Fruit fly (Drosophila melanogaster) whole organism, wandering third instar larva: Measurements from ENCODE around the gene CG13930.

Experiments used
- Abd-B ChIP-seq: fragments of >200 bp; optimal IDR thresholded peaks from 2 replicates; lab custom pipeline; 2017; ENCODE audit warnings: missing biosample characterization, missing genetic modification characterization
- CG9705 ChIP-seq: fragments of 200-800 bp; sonication (Bioruptor generic); optimal IDR thresholded peaks from 2 replicates; lab custom pipeline; 2018; ENCODE audit warnings: missing biosample characterization, mild to moderate bottlenecking, missing genetic modification characterization
- Dfd ChIP-seq: fragments of >200 bp; optimal IDR thresholded peaks from 2 replicates; lab custom pipeline; 2017; ENCODE audit warnings: missing biosample characterization, missing genetic modification characterization
- Hnf4 ChIP-seq: fragments of 200-800 bp; sonication (Bioruptor generic); optimal IDR thresholded peaks from 2 replicates; lab custom pipeline; 2016; ENCODE audit warnings: missing biosample characterization, mild to moderate bottlenecking, missing genetic modification characterization
- Hr78 ChIP-seq: fragments of >200 bp; optimal IDR thresholded peaks from 2 replicates; lab custom pipeline; 2017; ENCODE audit warnings: missing biosample characterization, missing genetic modification characterization
- OdsH ChIP-seq: fragments of 200-800 bp; sonication (Bioruptor generic); optimal IDR thresholded peaks from 2 replicates; lab custom pipeline; 2016; ENCODE audit warnings: missing biosample characterization, mild to moderate bottlenecking, missing genetic modification characterization
- brk ChIP-seq: fragments of 200-800 bp; sonication (Bioruptor generic); optimal IDR thresholded peaks from 2 replicates; lab custom pipeline; 2016; ENCODE audit warnings: missing biosample characterization, mild to moderate bottlenecking, missing genetic modification characterization
- dmrt93B ChIP-seq: fragments of 200-800 bp; sonication (Bioruptor generic); optimal IDR thresholded peaks from 2 replicates; lab custom pipeline; 2018; ENCODE audit warnings: missing biosample characterization, mild to moderate bottlenecking, missing genetic modification characterization
- dsf ChIP-seq: sonication (Bioruptor generic); optimal IDR thresholded peaks from 2 replicates; lab custom pipeline; 2016; ENCODE audit warnings: missing biosample characterization, missing genetic modification characterization, borderline replicate concordance
- jim ChIP-seq: fragments of 175-275, 200-325 bp; sonication (Bioruptor generic); optimal IDR thresholded peaks from 2 replicates; lab custom pipeline; 2016; ENCODE audit warnings: missing biosample characterization, mild to moderate bottlenecking, missing genetic modification characterization
- pan ChIP-seq: fragments of >200 bp; optimal IDR thresholded peaks from 2 replicates; lab custom pipeline; 2017
- psq ChIP-seq: fragments of 200-800 bp; sonication (Bioruptor generic); optimal IDR thresholded peaks from 3 replicates; lab custom pipeline; 2017; ENCODE audit warnings: missing biosample characterization, mild to moderate bottlenecking, missing genetic modification characterization, moderate library complexity
- sv ChIP-seq: fragments of 200-800 bp; sonication (Bioruptor generic); optimal IDR thresholded peaks from 3 replicates; lab custom pipeline; 2016; ENCODE audit warnings: missing biosample characterization, missing genetic modification characterization
- woc ChIP-seq: sonication (Bioruptor generic); optimal IDR thresholded peaks from 2 replicates; lab custom pipeline; 2016; ENCODE audit warnings: missing biosample characterization, mild to moderate bottlenecking, missing genetic modification characterization

DNA sequence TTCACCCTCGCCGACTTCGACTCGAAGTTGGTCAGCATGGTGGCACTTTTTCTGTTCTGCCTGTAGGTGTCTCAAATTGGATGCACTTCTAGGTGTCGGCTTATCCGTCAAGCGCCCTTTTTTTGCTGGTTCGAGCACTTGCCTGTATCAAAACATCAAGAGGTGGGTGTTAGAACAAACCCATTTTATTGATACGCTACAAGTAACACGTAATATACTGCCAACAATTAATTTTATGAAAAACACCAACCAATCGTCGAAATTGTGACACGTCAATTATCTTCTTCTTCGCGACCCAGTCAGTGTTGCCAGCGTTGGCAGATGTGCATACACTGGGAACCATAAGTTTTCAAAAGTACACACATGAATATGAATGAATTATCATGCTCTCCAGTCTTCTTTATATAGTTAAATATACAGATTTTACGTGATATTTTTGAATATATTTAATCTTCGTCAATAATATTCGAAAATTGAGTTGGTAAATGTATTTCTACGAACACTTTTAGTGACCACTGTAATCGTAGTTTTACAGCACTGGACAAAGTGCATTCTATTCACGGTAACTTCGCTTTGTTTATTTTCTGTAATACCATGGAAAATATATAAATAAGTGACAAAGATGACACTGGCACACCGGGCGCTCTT is 27.5 kb downstream of the CG13930 start, which contains the start of the genes alphaCOP and CG13919:
- TF ChIP-seq Hr78 (no peak), jim (GFP tag; lab: Kevin White, UChicago) (no peak), Abd-B (GFP tag; lab: Kevin White, UChicago) (no peak), pan (no peak), psq (peak; percentile 95), dmrt93B (GFP tag; lab: Kevin White, UChicago) (peak; percentile 89), CG9705 (peak; percentile 86), brk (GFP tag; lab: Kevin White, UChicago) (no peak), Dfd (no peak), Hnf4 (no peak), OdsH (GFP tag; lab: Kevin White, UChicago) (peak; percentile 97), woc (peak; percentile 96), dsf (GFP tag; lab: Kevin White, UChicago) (peak; percentile 94), sv (GFP tag; lab: Kevin White, UChicago) (peak; percentile 97)
